Fruit fly (Drosophila melanogaster): ENCODE results near the gene CG6974.

Gene CG6974

DNA sequence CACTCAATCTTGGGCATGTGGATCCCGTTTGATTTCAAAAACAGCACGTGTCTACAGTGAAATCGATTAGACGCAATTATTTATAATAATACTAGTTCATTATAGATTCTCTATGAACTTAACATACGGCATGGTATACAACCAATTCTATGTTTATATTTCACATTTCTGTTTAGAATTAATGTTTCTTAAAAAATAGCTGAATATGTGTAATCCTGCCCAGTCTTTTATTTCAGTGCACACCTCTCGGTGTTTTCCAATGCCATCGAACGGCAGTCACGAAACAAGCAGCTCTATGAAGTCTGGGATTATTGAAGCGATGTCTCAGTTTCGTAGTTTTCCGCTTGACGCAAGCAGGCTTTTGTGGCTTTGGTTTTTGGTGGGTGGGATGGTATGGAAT is 38.7 kb upstream of the CG6974 start (continued):
- no peak for TF ChIP-seq Dll (GFP tag; IDR thresholded peaks at IDR 0.05; ENCODE audit: partially characterized antibody)
- no peak for TF ChIP-seq Ssrp (tag; optimal IDR thresholded peaks at IDR 0.05)
- TF ChIP-seq her (GFP tag; optimal IDR thresholded peaks at IDR 0.05), result no peak
- TF ChIP-seq bowl (GFP tag; IDR thresholded peaks at IDR 0.05), result no peak
- TF ChIP-seq salm (tag; optimal IDR thresholded peaks at IDR 0.05), result no peak
- TF ChIP-seq CG30431 (GFP tag; optimal IDR thresholded peaks at IDR 0.05), result no peak
- no peak for TF ChIP-seq CG34376 (GFP tag; optimal IDR thresholded peaks at IDR 0.05)
- TF ChIP-seq CG10959 (GFP tag; IDR thresholded peaks at IDR 0.05), result no peak
- TF ChIP-seq Hr51 (GFP tag; optimal IDR thresholded peaks at IDR 0.05), result peak in 1 of 2 experiments; percentile 68
- no peak for TF ChIP-seq Mad (GFP tag; optimal IDR thresholded peaks at IDR 0.05)
- TF ChIP-seq Mes4 (GFP tag; optimal IDR thresholded peaks at IDR 0.05), result no peak
- TF ChIP-seq eve (GFP tag; optimal IDR thresholded peaks at IDR 0.05), result no peak
- no peak for TF ChIP-seq CG4820 (GFP tag; optimal IDR thresholded peaks at IDR 0.05)
- no peak for TF ChIP-seq twi (tag; optimal IDR thresholded peaks at IDR 0.05)
- TF ChIP-seq chm (GFP tag; IDR thresholded peaks at IDR 0.05), result no peak
- no peak for TF ChIP-seq CG14965 (GFP tag; optimal IDR thresholded peaks at IDR 0.05; ENCODE audit: borderline replicate concordance)
- TF ChIP-seq corto (GFP tag; optimal IDR thresholded peaks at IDR 0.05), result no peak
- TF ChIP-seq lab (GFP tag; optimal IDR thresholded peaks at IDR 0.05), result peak; percentile 73
- no peak for TF ChIP-seq Chrac-16 (GFP tag; optimal IDR thresholded peaks at IDR 0.05)
- TF ChIP-seq slou (GFP tag; optimal IDR thresholded peaks at IDR 0.05), result no peak
- no peak for TF ChIP-seq Ets65A (GFP tag)
- TF ChIP-seq lilli (GFP tag; optimal IDR thresholded peaks at IDR 0.05), result no peak
- TF ChIP-seq MBD-R2 (GFP tag; IDR thresholded peaks at IDR 0.05), result no peak
- TF ChIP-seq sisA (GFP tag; IDR thresholded peaks at IDR 0.05), result no peak
- TF ChIP-seq Dbx (GFP tag; IDR thresholded peaks at IDR 0.05), result no peak
- no peak for TF ChIP-seq CG5245 (GFP tag; optimal IDR thresholded peaks at IDR 0.05)
- no peak for TF ChIP-seq CG2889 (GFP tag; IDR thresholded peaks at IDR 0.05)
- no peak for TF ChIP-seq chinmo (GFP tag; IDR thresholded peaks at IDR 0.05; ENCODE audit: partially characterized antibody)
- TF ChIP-seq Rfx (GFP tag; IDR thresholded peaks at IDR 0.05), result peak; percentile 54
- TF ChIP-seq Hsf (GFP tag; optimal IDR thresholded peaks at IDR 0.05), result no peak
- TF ChIP-seq CG18011 (GFP tag; optimal IDR thresholded peaks at IDR 0.05), result no peak
- TF ChIP-seq CG13296 (GFP tag; optimal IDR thresholded peaks at IDR 0.05), result no peak
- TF ChIP-seq CG10274 (GFP tag; optimal IDR thresholded peaks at IDR 0.05), result no peak
- TF ChIP-seq grn (GFP tag; optimal IDR thresholded peaks at IDR 0.05), result no peak
- TF ChIP-seq ken (GFP tag; IDR thresholded peaks at IDR 0.05), result no peak
- no peak for TF ChIP-seq Stat92E (GFP tag; optimal IDR thresholded peaks at IDR 0.05)
- peak; percentile 8 for TF ChIP-seq CG2120 (GFP tag; optimal IDR thresholded peaks at IDR 0.05)
- TF ChIP-seq CG14441 (GFP tag; IDR thresholded peaks at IDR 0.05), result peak; percentile 51
- no peak for TF ChIP-seq lola (GFP tag; optimal IDR thresholded peaks at IDR 0.05)
- no peak for TF ChIP-seq pho (GFP tag; optimal IDR thresholded peaks at IDR 0.05)
- TF ChIP-seq Spps (tag; optimal IDR thresholded peaks at IDR 0.05), result no peak
- TF ChIP-seq CG2199 (GFP tag; IDR thresholded peaks at IDR 0.05), result peak; percentile 95
- TF ChIP-seq CG1233 (GFP tag; optimal IDR thresholded peaks at IDR 0.05), result no peak
- TF ChIP-seq phol (tag; optimal IDR thresholded peaks at IDR 0.05), result peak; percentile 49
- no peak for TF ChIP-seq Lim3 (GFP tag; IDR thresholded peaks at IDR 0.05)
- no peak for TF ChIP-seq CG13775 (GFP tag; optimal IDR thresholded peaks at IDR 0.05)
- no peak for TF ChIP-seq CG7963 (GFP tag; IDR thresholded peaks at IDR 0.05; ENCODE audit: partially characterized antibody)
- TF ChIP-seq CG34422 (GFP tag; IDR thresholded peaks at IDR 0.05), result no peak
- peak; percentile 49 for TF ChIP-seq CG2712 (tag; optimal IDR thresholded peaks at IDR 0.05)
- 0 out of 2 replicates have a peak, but pooled peaks have one; percentile 35 for TF ChIP-seq CG6689 (GFP tag; IDR thresholded peaks at IDR 0.05)
- no peak for TF ChIP-seq sens-2 (GFP tag; IDR thresholded peaks at IDR 0.05)
- no peak for TF ChIP-seq CG6272 (GFP tag; IDR thresholded peaks at IDR 0.05)

Measured in whole organism, embryonic.